Fruit fly (Drosophila melanogaster) whole organism, pupa: ENCODE measurements around the gene CG33322.
A peak's percentile ranks its signal among the peaks of the same experiment; 100 is the strongest.

ENCODE experiments used
- CG10348 ChIP-seq: fragments of 200-800 bp; sonication (Bioruptor generic); IDR thresholded peaks from 2 replicates; pipeline ENCODE4 v1.3.6; 2022; ENCODE audit warnings: missing biosample characterization, missing genetic modification characterization
- CG12605 ChIP-seq: fragments of 200-800 bp; sonication (Bioruptor generic); IDR thresholded peaks from 2 replicates; pipeline ENCODE4 v1.3.6; 2022; ENCODE audit warnings: missing biosample characterization, missing genetic modification characterization
- CG13204 ChIP-seq: fragments of 200-800 bp; sonication (Bioruptor generic); optimal IDR thresholded peaks from 2 replicates; lab custom pipeline; 2018; ENCODE audit warnings: missing biosample characterization, mild to moderate bottlenecking, missing genetic modification characterization, moderate library complexity
- CG14655 ChIP-seq: fragments of 200-800 bp; sonication (Bioruptor generic); optimal IDR thresholded peaks from 3 replicates; lab custom pipeline; 2017; ENCODE audit warnings: mild to moderate bottlenecking, missing biosample characterization, missing genetic modification reagents, missing genetic modification characterization
- CG15710 ChIP-seq: fragments of 200-800 bp; sonication (Bioruptor generic); optimal IDR thresholded peaks from 2 replicates; lab custom pipeline; 2018; ENCODE audit warnings: missing biosample characterization, mild to moderate bottlenecking, missing genetic modification characterization, moderate library complexity
- CG17806 ChIP-seq: fragments of 200-800 bp; sonication (Bioruptor generic); optimal IDR thresholded peaks from 2 replicates; lab custom pipeline; 2018; ENCODE audit warnings: missing biosample characterization, mild to moderate bottlenecking, missing genetic modification characterization, moderate library complexity
- CG32121 ChIP-seq: fragments of 200-800 bp; sonication (Bioruptor generic); IDR thresholded peaks from 2 replicates; pipeline ENCODE4 v1.3.6; 2022; ENCODE audit warnings: missing biosample characterization, missing genetic modification characterization
- CG34367 ChIP-seq: fragments of 200-800 bp; sonication (Bioruptor generic); optimal IDR thresholded peaks from 2 replicates; lab custom pipeline; 2018; ENCODE audit warnings: missing biosample characterization, mild to moderate bottlenecking, missing genetic modification characterization
- CG4496 ChIP-seq: fragments of 200-800 bp; sonication (Bioruptor generic); IDR thresholded peaks from 3 replicates; pipeline ENCODE4 v1.3.6; 2022; ENCODE audit warnings: missing biosample characterization, missing genetic modification characterization
- CG8159 ChIP-seq: fragments of 200-800 bp; sonication (Bioruptor generic); optimal IDR thresholded peaks from 3 replicates; lab custom pipeline; 2018; ENCODE audit warnings: missing biosample characterization, mild to moderate bottlenecking, missing genetic modification characterization, moderate library complexity
- CG8301 ChIP-seq: fragments of 200-800 bp; sonication (Bioruptor generic); optimal IDR thresholded peaks from 2 replicates; lab custom pipeline; 2018; ENCODE audit warnings: missing biosample characterization, mild to moderate bottlenecking, missing genetic modification characterization
- CG9948 ChIP-seq: fragments of 200-800 bp; sonication (Bioruptor generic); optimal IDR thresholded peaks from 2 replicates; lab custom pipeline; 2018; ENCODE audit warnings: missing biosample characterization, mild to moderate bottlenecking, missing genetic modification characterization, moderate library complexity
- D1 ChIP-seq: fragments of 200-800 bp; sonication (Bioruptor generic); optimal IDR thresholded peaks from 2 replicates; lab custom pipeline; 2018; ENCODE audit warnings: missing biosample characterization, mild to moderate bottlenecking, missing genetic modification characterization, moderate library complexity
- EcR ChIP-seq: fragments of 200-800 bp; sonication (Bioruptor generic); optimal IDR thresholded peaks from 3 replicates; lab custom pipeline; 2019; ENCODE audit warnings: missing biosample characterization, missing genetic modification characterization, mild to moderate bottlenecking, moderate library complexity, missing genetic modification reagents
- Ets98B ChIP-seq: fragments of 200-800 bp; sonication (Bioruptor generic); IDR thresholded peaks from 2 replicates; pipeline ENCODE4 v1.3.6; 2022; ENCODE audit warnings: missing biosample characterization, missing genetic modification characterization
- Pif1A ChIP-seq: fragments of 200-800 bp; sonication (Bioruptor generic); optimal IDR thresholded peaks from 3 replicates; lab custom pipeline; 2016; ENCODE audit warnings: missing biosample characterization, missing genetic modification characterization
- Pif1B ChIP-seq: fragments of 200-800 bp; sonication (Bioruptor generic); optimal IDR thresholded peaks from 3 replicates; lab custom pipeline; 2016; ENCODE audit warnings: missing biosample characterization, missing genetic modification characterization
- Snoo ChIP-seq: fragments of 200-800 bp; sonication (Bioruptor generic); optimal IDR thresholded peaks from 3 replicates; lab custom pipeline; 2017; ENCODE audit warnings: missing biosample characterization, mild to moderate bottlenecking, missing genetic modification characterization, inconsistent platforms
- fd96Ca ChIP-seq: fragments of 200-800 bp; sonication (Bioruptor generic); IDR thresholded peaks from 3 replicates; pipeline ENCODE4 v1.3.6; 2022; ENCODE audit warnings: missing biosample characterization, missing genetic modification characterization
- gl ChIP-seq: fragments of 200-800 bp; sonication (Bioruptor generic); optimal IDR thresholded peaks from 2 replicates; lab custom pipeline; 2018; ENCODE audit warnings: missing biosample characterization, mild to moderate bottlenecking, missing genetic modification characterization
- rn ChIP-seq: fragments of 200-800 bp; sonication (Bioruptor generic); IDR thresholded peaks from 2 replicates; pipeline ENCODE4 v1.3.6; 2022; ENCODE audit warnings: missing biosample characterization, missing genetic modification characterization

Gene CG33322

DNA sequence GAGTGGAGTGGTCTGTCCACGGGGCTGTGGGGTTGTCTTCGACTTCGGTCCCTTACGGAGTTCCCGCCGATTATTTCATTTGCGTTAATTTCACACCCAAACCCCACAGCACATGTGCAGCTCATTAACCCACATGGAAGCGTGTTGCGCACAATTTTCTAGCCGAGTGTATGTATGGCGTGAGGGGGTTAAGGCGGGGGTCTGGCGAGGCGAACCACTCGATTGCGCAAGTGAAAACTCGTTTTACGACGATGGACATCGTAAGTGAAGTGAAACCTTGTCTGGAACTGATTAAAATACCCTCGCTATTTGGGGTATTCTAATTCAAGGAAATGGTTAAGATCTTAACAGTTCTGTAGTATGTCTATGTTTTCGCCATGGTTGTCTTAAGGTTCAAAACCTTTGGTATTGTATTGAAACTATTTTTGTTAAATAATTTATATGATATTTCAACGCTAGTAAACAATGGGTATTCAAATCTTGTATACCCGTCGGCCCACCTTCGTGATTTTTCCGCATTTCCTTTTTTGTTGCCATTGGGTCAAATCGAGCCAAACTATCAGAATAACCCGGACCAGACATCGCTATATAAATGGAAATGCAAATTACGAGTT is 4.9 kb downstream of the CG33322 start:
- TF ChIP-seq CG4496 (GFP tag; lab: Robert Waterston, UW), result peak; percentile 86
- TF ChIP-seq D1 (tag; lab: Kevin White, UChicago), result no peak
- peak; percentile 85 for TF ChIP-seq CG8301
- TF ChIP-seq CG9948 (tag; lab: Kevin White, UChicago), result peak; percentile 65
- peak; percentile 85 for TF ChIP-seq CG32121 (GFP tag; lab: Robert Waterston, UW)
- no peak for TF ChIP-seq gl (tag; lab: Kevin White, UChicago)
- peak; percentile 74 for TF ChIP-seq CG17806 (tag; lab: Kevin White, UChicago)
- TF ChIP-seq rn (GFP tag; lab: Robert Waterston, UW), result peak; percentile 59; the same call in 1 of the 2 replicates
- no peak; the same call in 1 of the 2 replicates for TF ChIP-seq CG12605 (GFP tag; lab: Robert Waterston, UW)
- peak; percentile 81 for TF ChIP-seq Pif1A (GFP tag; lab: Kevin White, UChicago)
- TF ChIP-seq fd96Ca (GFP tag; lab: Robert Waterston, UW), result peak; percentile 71
- TF ChIP-seq CG15710 (tag; lab: Kevin White, UChicago), result peak; percentile 63
- TF ChIP-seq CG34367 (tag; lab: Kevin White, UChicago), result peak; percentile 53
- peak; percentile 90 for TF ChIP-seq Ets98B (GFP tag; lab: Robert Waterston, UW)
- peak; percentile 37 for TF ChIP-seq EcR
- TF ChIP-seq CG8159 (tag; lab: Kevin White, UChicago), result peak; percentile 65
- peak; percentile 86 for TF ChIP-seq CG14655 (GFP tag; lab: Kevin White, UChicago)
- no peak for TF ChIP-seq CG13204 (GFP tag; lab: Kevin White, UChicago)
- no peak for TF ChIP-seq Snoo
- TF ChIP-seq Pif1B (GFP tag; lab: Kevin White, UChicago), result peak; percentile 54
- TF ChIP-seq CG10348 (GFP tag; lab: Robert Waterston, UW), result peak; percentile 30; the same call in 1 of the 2 replicates

DNA sequence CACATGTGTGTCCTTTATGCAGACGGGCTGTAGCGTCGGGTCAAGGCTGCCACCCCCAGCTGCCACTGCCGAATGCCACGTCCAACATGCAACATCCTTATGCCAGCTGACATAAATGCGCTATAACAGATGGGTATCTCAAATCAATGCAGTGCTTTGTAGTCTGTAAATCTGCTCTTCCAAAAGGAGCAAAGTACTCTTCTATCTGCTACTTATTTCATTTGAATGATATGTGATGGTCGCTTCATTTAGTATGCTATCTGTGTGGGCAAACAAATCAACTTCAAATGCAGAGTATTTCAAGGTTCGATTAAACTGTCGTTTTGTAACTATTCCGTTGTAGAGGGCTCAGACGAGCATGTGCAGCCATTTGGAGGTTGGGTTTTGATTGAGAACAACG is 6.8 kb downstream of the CG33322 start:
- TF ChIP-seq CG12605 (GFP tag; lab: Robert Waterston, UW), result no peak
- no peak for TF ChIP-seq Pif1B (GFP tag; lab: Kevin White, UChicago)
- peak; percentile 2 for TF ChIP-seq Pif1A (GFP tag; lab: Kevin White, UChicago)
- TF ChIP-seq Snoo, result no peak
- TF ChIP-seq CG13204 (GFP tag; lab: Kevin White, UChicago), result no peak
- TF ChIP-seq CG32121 (GFP tag; lab: Robert Waterston, UW), result peak; percentile 59
- TF ChIP-seq D1 (tag; lab: Kevin White, UChicago), result no peak
- no peak for TF ChIP-seq CG15710 (tag; lab: Kevin White, UChicago)
- TF ChIP-seq CG34367 (tag; lab: Kevin White, UChicago), result no peak
- TF ChIP-seq EcR, result no peak
- peak; percentile 37 for TF ChIP-seq CG8159 (tag; lab: Kevin White, UChicago)
- peak; percentile 69 for TF ChIP-seq Ets98B (GFP tag; lab: Robert Waterston, UW)
- no peak for TF ChIP-seq gl (tag; lab: Kevin White, UChicago)
- peak; percentile 60 for TF ChIP-seq fd96Ca (GFP tag; lab: Robert Waterston, UW)
- TF ChIP-seq CG10348 (GFP tag; lab: Robert Waterston, UW), result no peak
- peak; percentile 64; the same call in 1 of the 3 replicates for TF ChIP-seq CG4496 (GFP tag; lab: Robert Waterston, UW)
- TF ChIP-seq CG9948 (tag; lab: Kevin White, UChicago), result no peak
- TF ChIP-seq rn (GFP tag; lab: Robert Waterston, UW), result no peak
- peak; percentile 29 for TF ChIP-seq CG17806 (tag; lab: Kevin White, UChicago)
- no peak for TF ChIP-seq CG8301
- TF ChIP-seq CG14655 (GFP tag; lab: Kevin White, UChicago), result peak; percentile 24

DNA sequence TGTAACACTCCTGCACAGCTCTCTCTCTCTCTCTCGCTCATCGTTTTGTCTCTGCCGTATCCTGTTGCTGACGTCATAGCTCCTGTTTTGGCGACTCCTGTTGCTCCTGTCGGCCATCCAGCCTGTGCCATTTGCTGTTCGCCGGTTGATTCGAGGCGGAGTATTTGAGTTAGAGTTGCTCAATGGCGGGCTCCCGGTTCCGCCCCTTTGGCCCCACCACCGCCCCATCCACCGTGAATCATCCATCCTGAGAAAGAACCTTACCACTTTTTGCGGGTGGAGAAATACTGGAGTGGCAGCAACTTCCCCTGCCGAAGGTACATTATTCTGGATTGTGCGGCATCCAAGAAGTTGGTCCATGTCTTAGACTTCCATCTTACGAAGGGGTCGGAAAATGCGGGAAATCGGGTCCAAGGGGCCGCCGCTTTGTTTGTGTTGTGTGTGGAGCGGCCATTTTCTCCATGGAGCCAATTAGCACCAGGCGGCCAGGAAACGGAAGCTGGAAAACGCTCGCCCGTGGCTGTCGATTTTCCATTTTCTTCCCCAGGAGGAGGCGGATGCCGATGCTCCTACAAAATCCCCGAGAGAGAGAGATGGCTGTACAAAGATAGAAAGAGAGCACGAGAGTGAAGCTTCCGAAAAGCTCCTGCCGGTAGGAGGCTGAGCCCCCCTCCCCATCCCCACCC is 7.4 kb downstream of the CG33322 start:
- TF ChIP-seq CG9948 (tag; lab: Kevin White, UChicago) (no peak), CG8301 (no peak), fd96Ca (GFP tag; lab: Robert Waterston, UW) (no peak), CG34367 (tag; lab: Kevin White, UChicago) (no peak), CG4496 (GFP tag; lab: Robert Waterston, UW) (no peak), CG12605 (GFP tag; lab: Robert Waterston, UW) (no peak), Ets98B (GFP tag; lab: Robert Waterston, UW) (no peak), CG10348 (GFP tag; lab: Robert Waterston, UW) (no peak), D1 (tag; lab: Kevin White, UChicago) (no peak), Snoo (no peak), CG32121 (GFP tag; lab: Robert Waterston, UW) (no peak), EcR (no peak), gl (tag; lab: Kevin White, UChicago) (no peak), Pif1A (GFP tag; lab: Kevin White, UChicago) (no peak), Pif1B (GFP tag; lab: Kevin White, UChicago) (no peak), CG13204 (GFP tag; lab: Kevin White, UChicago) (no peak)

DNA sequence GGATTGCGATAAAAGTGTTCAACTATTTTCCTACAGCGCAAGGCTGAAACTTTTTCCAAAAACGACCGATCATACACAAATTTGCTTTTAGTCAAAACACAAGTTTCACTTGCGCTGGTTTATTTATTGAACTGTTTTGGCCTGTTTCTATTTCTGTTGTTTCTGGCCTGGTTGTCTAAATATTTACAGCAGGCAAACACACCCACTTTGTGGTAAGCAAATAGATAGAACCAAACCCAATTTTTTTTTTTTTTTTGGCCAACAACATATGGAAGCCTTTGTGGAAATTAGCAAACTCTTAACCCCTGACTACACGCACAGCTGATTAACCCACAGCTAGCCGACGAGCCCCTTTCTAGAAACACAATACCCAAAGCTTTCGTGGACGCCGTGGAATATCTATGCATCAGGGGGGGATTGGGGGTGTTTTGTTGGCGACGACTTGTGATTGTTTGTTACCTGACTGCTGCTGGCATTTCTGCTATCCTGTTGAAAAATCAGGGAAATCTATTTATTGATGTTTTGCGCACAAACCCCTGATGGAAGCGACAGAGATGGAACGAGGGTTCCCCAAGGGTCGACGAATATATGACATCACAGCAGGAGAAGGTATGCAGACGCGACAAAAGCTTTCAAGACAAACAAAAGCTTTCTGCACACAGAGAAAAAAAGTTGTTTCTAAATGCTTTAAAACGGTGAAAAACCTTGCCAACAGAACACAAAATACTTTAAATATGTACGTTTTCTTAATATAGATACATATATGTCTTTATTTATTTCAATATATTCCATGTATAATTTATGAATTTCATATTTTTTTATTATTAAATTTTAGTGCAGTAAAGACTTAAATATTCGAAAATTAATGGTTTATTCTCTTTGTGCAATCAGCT is 8.2 kb downstream of the CG33322 start:
- TF ChIP-seq Pif1A (GFP tag; lab: Kevin White, UChicago) (no peak), gl (tag; lab: Kevin White, UChicago) (no peak), Snoo (peak; percentile 3), CG12605 (GFP tag; lab: Robert Waterston, UW) (0 out of 2 replicates have a peak, but pooled peaks have one; percentile 27), CG17806 (tag; lab: Kevin White, UChicago) (peak; percentile 14), CG4496 (GFP tag; lab: Robert Waterston, UW) (0 out of 3 replicates have a peak, but pooled peaks have one; percentile 8), CG34367 (tag; lab: Kevin White, UChicago) (no peak), CG13204 (GFP tag; lab: Kevin White, UChicago) (no peak), Pif1B (GFP tag; lab: Kevin White, UChicago) (no peak), CG10348 (GFP tag; lab: Robert Waterston, UW) (no peak), rn (GFP tag; lab: Robert Waterston, UW) (no peak), D1 (tag; lab: Kevin White, UChicago) (no peak), EcR (no peak), CG8159 (tag; lab: Kevin White, UChicago) (peak; percentile 63), CG9948 (tag; lab: Kevin White, UChicago) (peak; percentile 30), CG8301 (no peak), Ets98B (GFP tag; lab: Robert Waterston, UW) (peak; percentile 10; the same call in 1 of the 2 replicates), CG14655 (GFP tag; lab: Kevin White, UChicago) (peak; percentile 27), CG32121 (GFP tag; lab: Robert Waterston, UW) (peak; percentile 42), CG15710 (tag; lab: Kevin White, UChicago) (peak; percentile 25), fd96Ca (GFP tag; lab: Robert Waterston, UW) (no peak)
- TF ChIP-seq, all 21 proteins: peak for 10
